Worm (Caenorhabditis elegans) whole organism, late embryonic: Measurements from ENCODE around the gene Y50D7A.1.

ENCODE experiments used
- ceh-18 ChIP-seq: sonication (generic microtip); optimal IDR thresholded peaks from 2 replicates; lab custom pipeline; 2016; ENCODE audit warnings: missing genetic modification characterization, missing compliant biosample characterization
- gmeb-2 ChIP-seq: sonication (generic microtip); optimal IDR thresholded peaks from 2 replicates; lab custom pipeline; 2016; ENCODE audit warnings: missing genetic modification characterization, inconsistent platforms, missing compliant biosample characterization
- hlh-30 ChIP-seq: sonication (generic microtip); optimal IDR thresholded peaks from 2 replicates; lab custom pipeline; 2017; ENCODE audit warnings: antibody characterized with exemption, missing genetic modification characterization, missing compliant biosample characterization; ENCODE audit not compliant: insufficient read depth
- tbx-2 ChIP-seq: sonication (generic microtip); optimal IDR thresholded peaks from 2 replicates; lab custom pipeline; 2016; ENCODE audit warnings: missing genetic modification characterization, missing compliant biosample characterization

- TF ChIP-seq hlh-30 (tag; lab: Kevin White, UChicago), result peak; percentile 96
- TF ChIP-seq gmeb-2 (tag; lab: Kevin White, UChicago), result no peak
- TF ChIP-seq ceh-18 (tag; lab: Kevin White, UChicago), result peak; percentile 69
- peak; percentile 76 for TF ChIP-seq tbx-2 (tag; lab: Kevin White, UChicago)
These were observed 62.4 kb downstream of the Y50D7A.1 start, which contains the start of gene gei-4 for ce11 chrIII:354545-355460.
